Fruit fly (Drosophila melanogaster) whole organism, embryonic: ENCODE data around the gene p24-1.

ENCODE experiments used
- Asciz ChIP-seq: fragments of 200-800 bp; sonication (Bioruptor generic); optimal IDR thresholded peaks from 2 replicates; lab custom pipeline; 2017; ENCODE audit warnings: missing biosample characterization, mild to moderate bottlenecking, missing genetic modification characterization, missing genetic modification reagents
- CG11398 ChIP-seq: fragments of 200-800 bp; sonication (Bioruptor generic); optimal IDR thresholded peaks from 2 replicates; lab custom pipeline; 2016; ENCODE audit warnings: missing biosample characterization, missing genetic modification characterization
- CG11456 ChIP-seq: fragments of 200-800 bp; sonication (Bioruptor generic); IDR thresholded peaks from 3 replicates; pipeline ENCODE4 v1.3.6; 2022; ENCODE audit warnings: missing biosample characterization, missing genetic modification characterization
- CG12659 ChIP-seq: fragments of 200-800 bp; sonication (Bioruptor generic); optimal IDR thresholded peaks from 3 replicates; lab custom pipeline; 2017; ENCODE audit warnings: mild to moderate bottlenecking, missing biosample characterization, missing genetic modification reagents, missing genetic modification characterization
- CG13296 ChIP-seq: fragments of 200-800 bp; sonication (Bioruptor generic); optimal IDR thresholded peaks from 3 replicates; lab custom pipeline; 2018; ENCODE audit warnings: missing biosample characterization, mild to moderate bottlenecking, missing genetic modification characterization
- CG14441 ChIP-seq: fragments of 200-800 bp; sonication (Bioruptor generic); IDR thresholded peaks from 2 replicates; pipeline ENCODE4 v1.3.6; 2022; ENCODE audit warnings: missing biosample characterization, missing genetic modification characterization
- CG15011 ChIP-seq: fragments of 200-800 bp; sonication (Bioruptor generic); optimal IDR thresholded peaks from 3 replicates; lab custom pipeline; 2018; ENCODE audit warnings: missing biosample characterization, mild to moderate bottlenecking, missing genetic modification characterization
- CG15601 ChIP-seq: fragments of 200-800 bp; sonication (Bioruptor generic); optimal IDR thresholded peaks from 3 replicates; lab custom pipeline; 2019; ENCODE audit warnings: missing biosample characterization, mild to moderate bottlenecking, missing genetic modification characterization, moderate library complexity
- CG1603 ChIP-seq: fragments of 200-800 bp; sonication (Bioruptor generic); optimal IDR thresholded peaks from 2 replicates; lab custom pipeline; 2019; ENCODE audit warnings: missing biosample characterization, mild to moderate bottlenecking, missing genetic modification characterization, moderate library complexity
- CG17385 ChIP-seq: fragments of 200-800 bp; sonication (Bioruptor generic); optimal IDR thresholded peaks from 3 replicates; lab custom pipeline; 2018; ENCODE audit warnings: missing biosample characterization, mild to moderate bottlenecking, missing genetic modification characterization
- CG17568 ChIP-seq: fragments of 200-800 bp; sonication (Bioruptor generic); optimal IDR thresholded peaks from 2 replicates; lab custom pipeline; 2018; ENCODE audit warnings: missing biosample characterization, mild to moderate bottlenecking, missing genetic modification characterization, moderate library complexity
- CG17612 ChIP-seq: fragments of 200-800 bp; sonication (Bioruptor generic); IDR thresholded peaks from 2 replicates; pipeline ENCODE4 v1.3.6; 2022; ENCODE audit warnings: missing biosample characterization, missing genetic modification characterization
- CG18599 ChIP-seq: fragments of 200-800 bp; sonication (Bioruptor generic); optimal IDR thresholded peaks from 3 replicates; lab custom pipeline; 2017; ENCODE audit warnings: missing biosample characterization, missing genetic modification characterization, mild to moderate bottlenecking, moderate library complexity, missing genetic modification reagents
- CG4282 ChIP-seq: fragments of 200-800 bp; sonication (Bioruptor generic); optimal IDR thresholded peaks from 2 replicates; lab custom pipeline; 2016; ENCODE audit warnings: missing biosample characterization, missing genetic modification characterization
- CG4424 ChIP-seq: fragments of 200-800 bp; sonication (Bioruptor generic); optimal IDR thresholded peaks from 3 replicates; lab custom pipeline; 2016; ENCODE audit warnings: missing biosample characterization, missing genetic modification characterization
- CG4820 ChIP-seq: fragments of 200-800 bp; sonication (Bioruptor generic); optimal IDR thresholded peaks from 3 replicates; lab custom pipeline; 2016; ENCODE audit warnings: missing biosample characterization, missing genetic modification characterization
- CG6272 ChIP-seq: fragments of 200-800 bp; sonication (Bioruptor generic); IDR thresholded peaks from 2 replicates; pipeline ENCODE4 v1.3.6; 2022; ENCODE audit warnings: missing biosample characterization, missing genetic modification characterization
- CG6689 ChIP-seq: fragments of 200-800 bp; sonication (Bioruptor generic); IDR thresholded peaks from 2 replicates; pipeline ENCODE4 v1.3.6; 2022; ENCODE audit warnings: missing biosample characterization, missing genetic modification characterization
- CG6765 ChIP-seq: fragments of 200-800 bp; sonication (Bioruptor generic); optimal IDR thresholded peaks from 3 replicates; lab custom pipeline; 2017; ENCODE audit warnings: missing biosample characterization, mild to moderate bottlenecking, missing genetic modification characterization
- CG6854 ChIP-seq: fragments of 200-800 bp; sonication (Bioruptor generic); optimal IDR thresholded peaks from 3 replicates; lab custom pipeline; 2017; ENCODE audit warnings: missing biosample characterization, mild to moderate bottlenecking, missing genetic modification characterization
- CG7372 ChIP-seq: fragments of 200-800 bp; sonication (Bioruptor generic); IDR thresholded peaks from 2 replicates; pipeline ENCODE4 v1.3.6; 2022; ENCODE audit warnings: missing biosample characterization, missing genetic modification characterization
- CG7786 ChIP-seq: fragments of 200-800 bp; sonication (Bioruptor generic); optimal IDR thresholded peaks from 2 replicates; lab custom pipeline; 2016; ENCODE audit warnings: missing biosample characterization, missing genetic modification characterization
- CG8388 ChIP-seq: fragments of 200-800 bp; sonication (Bioruptor generic); optimal IDR thresholded peaks from 2 replicates; lab custom pipeline; 2019; ENCODE audit warnings: missing biosample characterization, mild to moderate bottlenecking, missing genetic modification characterization, moderate library complexity
- CG9797 ChIP-seq: fragments of 200-800 bp; sonication (Bioruptor generic); optimal IDR thresholded peaks from 3 replicates; lab custom pipeline; 2018; ENCODE audit warnings: missing biosample characterization, mild to moderate bottlenecking, missing genetic modification characterization
- CG9932 ChIP-seq: fragments of 200-800 bp; sonication (Bioruptor generic); IDR thresholded peaks from 2 replicates; pipeline ENCODE4 v1.3.6; 2022; ENCODE audit warnings: missing biosample characterization, missing genetic modification characterization
- Dip2 ChIP-seq: fragments of 200-800 bp; sonication (Bioruptor generic); IDR thresholded peaks from 2 replicates; pipeline ENCODE4 v1.3.6; 2022; ENCODE audit warnings: missing biosample characterization, missing genetic modification characterization
- Fer1 ChIP-seq: fragments of 200-800 bp; sonication (Bioruptor generic); optimal IDR thresholded peaks from 2 replicates; lab custom pipeline; 2017; ENCODE audit warnings: missing biosample characterization, mild to moderate bottlenecking, missing genetic modification characterization
- H15 ChIP-seq: fragments of 200-800 bp; sonication (Bioruptor generic); IDR thresholded peaks from 3 replicates; pipeline ENCODE4 v1.3.6; 2022; ENCODE audit warnings: missing biosample characterization, missing genetic modification characterization
- Hand ChIP-seq: fragments of 200-800 bp; sonication (Bioruptor generic); optimal IDR thresholded peaks from 2 replicates; lab custom pipeline; 2017; ENCODE audit warnings: mild to moderate bottlenecking, missing biosample characterization, missing genetic modification reagents, missing genetic modification characterization
- Hmr ChIP-seq: fragments of 200-800 bp; sonication (Bioruptor generic); optimal IDR thresholded peaks from 3 replicates; lab custom pipeline; 2017; ENCODE audit warnings: mild to moderate bottlenecking, missing biosample characterization, missing genetic modification reagents, missing genetic modification characterization
- Hr39 ChIP-seq: fragments of >200 bp; optimal IDR thresholded peaks from 2 replicates; lab custom pipeline; 2017
- Jarid2 ChIP-seq: fragments of 200-800 bp; sonication (Bioruptor generic); optimal IDR thresholded peaks from 3 replicates; lab custom pipeline; 2017; ENCODE audit warnings: mild to moderate bottlenecking, missing biosample characterization, missing genetic modification reagents, missing genetic modification characterization
- Nf-YC ChIP-seq: fragments of 200-800 bp; optimal IDR thresholded peaks from 3 replicates; lab custom pipeline; 2019; ENCODE audit warnings: missing biosample characterization, mild to moderate bottlenecking, missing genetic modification characterization, moderate library complexity
- Poxn ChIP-seq: fragments of 200-800 bp; sonication (Bioruptor generic); IDR thresholded peaks from 2 replicates; pipeline ENCODE4 v1.3.6; 2022; ENCODE audit warnings: missing biosample characterization, missing genetic modification characterization
- bcd ChIP-seq: fragments of 200-800 bp; sonication (Bioruptor generic); optimal IDR thresholded peaks from 2 replicates; lab custom pipeline; 2017; ENCODE audit warnings: missing biosample characterization, mild to moderate bottlenecking, missing genetic modification characterization
- bigmax ChIP-seq: fragments of 200-800 bp; sonication (Bioruptor generic); optimal IDR thresholded peaks from 2 replicates; lab custom pipeline; 2018; ENCODE audit warnings: missing biosample characterization, mild to moderate bottlenecking, missing genetic modification characterization
- cg ChIP-seq: fragments of 200-800 bp; sonication (Bioruptor generic); optimal IDR thresholded peaks from 3 replicates; lab custom pipeline; 2019; ENCODE audit warnings: missing biosample characterization, mild to moderate bottlenecking, missing genetic modification characterization, moderate library complexity
- chn ChIP-seq: fragments of 200-800 bp; sonication (Bioruptor generic); optimal IDR thresholded peaks from 2 replicates; lab custom pipeline; 2016; ENCODE audit warnings: missing biosample characterization, missing genetic modification characterization
- dan ChIP-seq: fragments of 200-800 bp; sonication (Bioruptor generic); IDR thresholded peaks from 2 replicates; pipeline ENCODE4 v1.3.6; 2022; ENCODE audit warnings: missing biosample characterization, missing genetic modification characterization
- exex ChIP-seq: fragments of 200-800 bp; sonication (Bioruptor generic); optimal IDR thresholded peaks from 4 replicates; lab custom pipeline; 2018; ENCODE audit warnings: missing biosample characterization, mild to moderate bottlenecking, missing genetic modification characterization, moderate library complexity
- gro ChIP-seq: fragments of 200-800 bp; sonication (Bioruptor generic); optimal IDR thresholded peaks from 2 replicates; lab custom pipeline; 2016; ENCODE audit warnings: missing biosample characterization, missing genetic modification characterization
- jing ChIP-seq: fragments of 200-800 bp; sonication (Bioruptor generic); optimal IDR thresholded peaks from 2 replicates; lab custom pipeline; 2018; ENCODE audit warnings: missing biosample characterization, mild to moderate bottlenecking, missing genetic modification characterization
- lab ChIP-seq: fragments of 200-800 bp; sonication (Bioruptor generic); optimal IDR thresholded peaks from 3 replicates; lab custom pipeline; 2017; ENCODE audit warnings: missing biosample characterization, missing genetic modification characterization, mild to moderate bottlenecking, moderate library complexity, missing genetic modification reagents
- lola ChIP-seq, 3 experiments: fragments of >200 bp in 2 of 3; fragments of 200-800 bp in 1 of 3; sonication (Bioruptor generic) in 1 of 3; optimal IDR thresholded peaks; 2 replicates each; lab custom pipeline; 2017 to 2019; ENCODE audit warnings: missing biosample characterization in 3 of 3, missing genetic modification characterization in 3 of 3, mild to moderate bottlenecking in 1 of 3, moderate library complexity in 1 of 3
- luna ChIP-seq: fragments of 200-800 bp; sonication (Bioruptor generic); optimal IDR thresholded peaks from 2 replicates; lab custom pipeline; 2016; ENCODE audit warnings: missing biosample characterization, missing genetic modification characterization
- repo ChIP-seq: fragments of 200-800 bp; sonication (Bioruptor generic); optimal IDR thresholded peaks from 2 replicates; lab custom pipeline; 2016; ENCODE audit warnings: missing biosample characterization, missing genetic modification characterization
- seq ChIP-seq: fragments of 200-800 bp; sonication (Bioruptor generic); IDR thresholded peaks from 2 replicates; pipeline ENCODE4 v1.3.6; 2022; ENCODE audit warnings: missing biosample characterization, missing genetic modification characterization
- shn ChIP-seq: fragments of 200-800 bp; sonication (Bioruptor generic); optimal IDR thresholded peaks from 3 replicates; lab custom pipeline; 2016; ENCODE audit warnings: missing biosample characterization, missing genetic modification characterization
- slp2 ChIP-seq: fragments of 200-800 bp; sonication (Bioruptor generic); optimal IDR thresholded peaks from 2 replicates; lab custom pipeline; 2016; ENCODE audit warnings: missing biosample characterization, missing genetic modification characterization
- sob ChIP-seq: fragments of 200-800 bp; sonication (Bioruptor generic); IDR thresholded peaks from 2 replicates; pipeline ENCODE4 v1.3.6; 2022; ENCODE audit warnings: missing biosample characterization, missing genetic modification characterization
- twi ChIP-seq: fragments of 200-800 bp; optimal IDR thresholded peaks from 2 replicates; lab custom pipeline; 2019; ENCODE audit warnings: missing biosample characterization, mild to moderate bottlenecking, missing genetic modification characterization, moderate library complexity
- vfl ChIP-seq: fragments of 200-800 bp; sonication (Bioruptor generic); optimal IDR thresholded peaks from 2 replicates; lab custom pipeline; 2016; ENCODE audit warnings: missing biosample characterization, missing genetic modification characterization
- zfh2 ChIP-seq: fragments of 200-800 bp; sonication (Bioruptor generic); optimal IDR thresholded peaks from 2 replicates; lab custom pipeline; 2016; ENCODE audit warnings: missing biosample characterization, missing genetic modification characterization

Gene p24-1

dm6 chrX:11812828-11813227 is 39.5 kb downstream of the p24-1 start (continued):
- no peak for TF ChIP-seq CG15601 (tag; lab: Kevin White, UChicago)
- TF ChIP-seq CG17568 (GFP tag; lab: Kevin White, UChicago): no peak
- no peak for TF ChIP-seq H15
- no peak for TF ChIP-seq repo (GFP tag; lab: Kevin White, UChicago)
- TF ChIP-seq Hmr (GFP tag; lab: Kevin White, UChicago): peak; percentile 21
- no peak for TF ChIP-seq vfl
- no peak for TF ChIP-seq cg
- peak; percentile 52 for TF ChIP-seq lab (GFP tag; lab: Kevin White, UChicago)
- TF ChIP-seq Hand: no peak
- no peak for TF ChIP-seq CG11456 (GFP tag; lab: Robert Waterston, UW)
- TF ChIP-seq CG11398 (GFP tag; lab: Kevin White, UChicago): no peak
- TF ChIP-seq CG9797 (GFP tag; lab: Kevin White, UChicago): no peak
- no peak for TF ChIP-seq slp2 (GFP tag; lab: Kevin White, UChicago)
- TF ChIP-seq CG13296 (GFP tag; lab: Kevin White, UChicago): peak; percentile 0
- TF ChIP-seq Jarid2: no peak
- TF ChIP-seq Nf-YC: no peak
- no peak for TF ChIP-seq jing (GFP tag; lab: Kevin White, UChicago)
- TF ChIP-seq sob (GFP tag; lab: Robert Waterston, UW): no peak
- peak; percentile 21 for TF ChIP-seq CG6854 (GFP tag; lab: Kevin White, UChicago)
- TF ChIP-seq Fer1: peak; percentile 55
- peak; percentile 52 for TF ChIP-seq CG18599
- TF ChIP-seq Poxn (GFP tag; lab: Robert Waterston, UW): no peak
- no peak for TF ChIP-seq CG6689 (GFP tag; lab: Robert Waterston, UW)
- no peak for TF ChIP-seq Asciz (GFP tag; lab: Kevin White, UChicago)
- peak; percentile 33 for TF ChIP-seq CG6765 (GFP tag; lab: Kevin White, UChicago)
- no peak for TF ChIP-seq lola (GFP tag; optimal IDR thresholded peaks at IDR 0.05; lab: Kevin White, UChicago)
- TF ChIP-seq luna: no peak
- no peak for TF ChIP-seq bigmax (GFP tag; lab: Kevin White, UChicago)
- TF ChIP-seq CG12659 (GFP tag; lab: Kevin White, UChicago): no peak
- no peak for TF ChIP-seq dan (GFP tag; lab: Robert Waterston, UW)
- TF ChIP-seq CG4820 (GFP tag; lab: Kevin White, UChicago): no peak
- TF ChIP-seq CG4282 (GFP tag; lab: Kevin White, UChicago): no peak
- TF ChIP-seq gro (GFP tag; lab: Kevin White, UChicago): no peak
- no peak for TF ChIP-seq chn (GFP tag; lab: Kevin White, UChicago)
- TF ChIP-seq Dip2 (GFP tag; lab: Robert Waterston, UW): no peak
- TF ChIP-seq twi: no peak
- no peak for TF ChIP-seq CG1603 (tag; lab: Kevin White, UChicago)
- TF ChIP-seq CG9932 (GFP tag; lab: Robert Waterston, UW): no peak
- no peak for TF ChIP-seq CG4424 (GFP tag; lab: Kevin White, UChicago)
- no peak for TF ChIP-seq zfh2 (GFP tag; lab: Kevin White, UChicago)
- TF ChIP-seq CG15011 (GFP tag; lab: Kevin White, UChicago): no peak
- no peak for TF ChIP-seq Hr39
- TF ChIP-seq CG8388 (GFP tag; lab: Kevin White, UChicago): no peak
- no peak for TF ChIP-seq exex (tag; lab: Kevin White, UChicago)
- no peak for TF ChIP-seq CG7786 (GFP tag; lab: Kevin White, UChicago)
- TF ChIP-seq CG7372: no peak
- TF ChIP-seq shn (GFP tag; lab: Kevin White, UChicago): no peak
- no peak for TF ChIP-seq CG17385 (GFP tag; lab: Kevin White, UChicago)
- no peak for TF ChIP-seq CG14441
- TF ChIP-seq bcd (GFP tag; lab: Kevin White, UChicago): no peak
- TF ChIP-seq CG17612 (GFP tag; lab: Robert Waterston, UW): no peak
- TF ChIP-seq CG6272 (GFP tag; lab: Robert Waterston, UW): no peak
- TF ChIP-seq seq (GFP tag; lab: Robert Waterston, UW): no peak
